Fruit fly (Drosophila melanogaster): Measurements from ENCODE around the gene RpLP1.
A peak's percentile ranks its signal among the peaks of the same experiment; 100 is the strongest.

The RpLP1 gene

DNA sequence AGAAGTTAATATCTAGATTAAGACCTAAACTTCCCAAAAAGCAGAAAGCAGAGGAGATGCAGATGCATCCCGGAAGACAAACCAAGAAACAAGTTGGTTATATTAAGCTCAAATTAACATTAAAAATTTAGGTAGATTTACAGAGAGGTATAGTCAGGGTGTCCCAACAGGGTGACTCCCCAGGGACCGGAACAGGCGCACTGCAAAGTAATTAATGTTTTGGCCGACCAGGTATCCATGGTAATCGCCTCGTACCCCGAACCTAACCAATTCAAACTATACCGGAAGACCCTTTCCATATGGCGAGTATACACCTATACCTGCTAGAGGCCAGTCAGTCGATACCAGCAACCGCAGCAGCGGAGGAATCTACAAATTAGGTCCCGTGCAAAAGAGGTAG, 2.8 kb downstream of the RpLP1 start, which contains the start of gene BBS8:
Gene BBS8, plus strand, starts transcription at position 301 of the 400 bp plus-strand sequence.
- TF ChIP-seq noc (tag; optimal IDR thresholded peaks at IDR 0.05), result no peak

DNA sequence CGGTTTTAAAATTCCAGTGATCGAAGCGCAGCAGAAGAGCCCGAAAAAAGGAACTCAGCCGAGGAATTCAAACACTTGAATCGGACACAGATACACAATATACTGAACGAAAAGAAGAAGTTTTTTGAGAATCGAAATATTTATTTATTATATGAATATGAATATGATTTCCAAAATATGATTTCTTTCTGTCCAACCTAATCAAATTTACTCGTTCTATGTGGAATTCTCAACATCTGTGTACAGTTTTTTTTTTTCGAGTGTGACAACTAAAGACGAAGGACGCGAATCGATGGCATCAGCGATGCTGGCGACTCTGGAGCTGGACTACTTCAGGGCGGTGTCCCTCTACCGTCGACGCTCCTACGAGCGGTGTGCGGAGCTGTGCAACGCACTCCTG, 3.4 kb downstream of the RpLP1 start:
- no peak for TF ChIP-seq noc (tag; optimal IDR thresholded peaks at IDR 0.05)

DNA sequence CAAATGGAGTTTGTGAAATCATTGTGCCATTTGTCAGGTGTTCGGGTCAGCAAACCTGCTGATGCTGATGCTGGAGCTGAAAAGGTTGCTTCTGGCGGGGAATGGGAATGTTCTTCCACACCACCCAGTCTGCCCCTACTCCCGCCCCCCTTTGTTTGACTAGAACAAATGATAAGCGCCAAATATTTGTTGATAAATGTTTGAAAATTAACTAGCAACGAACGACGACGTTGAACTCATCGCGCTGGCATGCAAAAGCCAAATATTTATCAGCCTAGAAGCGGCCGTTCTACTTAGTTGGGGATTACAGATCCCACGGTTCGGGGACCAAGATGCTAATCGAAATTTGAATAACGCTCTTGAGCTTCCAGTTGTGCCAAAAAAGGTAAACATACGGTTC, 5.7 kb downstream of the RpLP1 start:
- no peak for TF ChIP-seq noc (tag; optimal IDR thresholded peaks at IDR 0.05)

DNA sequence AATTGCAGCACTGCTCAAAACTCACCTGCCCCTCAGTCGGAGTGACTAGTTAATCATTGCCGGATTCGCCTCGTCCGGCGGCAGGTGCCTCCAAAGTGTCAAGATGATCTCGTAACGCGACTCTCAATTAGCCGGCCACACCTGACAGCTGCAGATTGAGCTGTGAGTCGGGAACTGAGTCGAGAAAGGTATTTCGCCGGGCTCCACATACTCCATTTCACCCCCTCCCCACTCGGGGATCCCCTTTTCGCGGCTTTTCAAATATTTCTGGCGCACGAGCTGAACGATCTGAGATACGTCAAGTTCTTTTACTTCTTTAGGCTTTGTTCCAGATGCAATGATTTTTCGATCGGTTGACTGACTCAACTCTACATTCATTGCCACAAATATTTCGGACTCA, 6.7 kb downstream of the RpLP1 start:
- no peak for TF ChIP-seq noc (tag; optimal IDR thresholded peaks at IDR 0.05)

DNA sequence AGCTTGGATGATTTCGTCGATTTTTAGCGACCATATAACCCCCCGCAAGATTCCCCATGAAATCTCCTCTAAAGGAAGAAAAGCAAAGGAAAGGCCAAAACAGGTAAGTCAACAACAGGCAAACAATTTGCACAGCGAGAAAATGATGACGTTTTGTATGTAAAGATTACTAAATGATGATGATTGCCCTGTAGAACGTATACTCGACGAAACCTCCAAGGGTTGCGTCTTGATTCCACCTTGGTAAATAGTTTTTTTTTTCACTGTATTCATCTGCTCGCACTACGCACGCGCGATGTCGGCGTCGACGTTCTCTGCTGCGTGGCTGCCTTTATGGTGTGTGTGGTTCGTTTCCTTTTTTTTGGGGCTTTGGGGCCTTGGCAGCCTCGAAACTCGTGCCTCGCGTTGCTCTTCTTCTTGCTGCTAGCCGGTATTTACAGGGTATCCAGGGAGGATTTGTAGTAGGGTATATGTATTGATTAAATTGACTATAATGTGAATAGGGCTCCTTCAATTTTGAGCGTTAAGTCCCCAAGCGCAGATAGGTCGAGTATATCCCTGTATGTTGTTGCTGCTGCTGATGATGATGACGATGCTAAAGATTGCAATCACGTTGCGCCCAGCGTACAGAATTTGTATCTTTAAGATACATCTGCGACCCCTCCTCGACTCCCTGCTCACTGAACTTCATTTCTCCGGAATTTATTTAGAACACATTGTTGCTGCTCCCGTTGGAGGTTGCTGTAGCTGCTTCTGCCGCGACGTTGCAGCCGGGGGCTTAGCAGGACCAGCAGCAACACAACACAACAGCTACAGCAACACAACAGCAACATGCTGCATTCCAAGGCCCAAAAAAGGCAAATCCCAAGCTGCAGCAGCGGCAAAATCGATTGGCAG, 7.8 kb downstream of the RpLP1 start:
- TF ChIP-seq noc (tag; optimal IDR thresholded peaks at IDR 0.05), result no peak

DNA sequence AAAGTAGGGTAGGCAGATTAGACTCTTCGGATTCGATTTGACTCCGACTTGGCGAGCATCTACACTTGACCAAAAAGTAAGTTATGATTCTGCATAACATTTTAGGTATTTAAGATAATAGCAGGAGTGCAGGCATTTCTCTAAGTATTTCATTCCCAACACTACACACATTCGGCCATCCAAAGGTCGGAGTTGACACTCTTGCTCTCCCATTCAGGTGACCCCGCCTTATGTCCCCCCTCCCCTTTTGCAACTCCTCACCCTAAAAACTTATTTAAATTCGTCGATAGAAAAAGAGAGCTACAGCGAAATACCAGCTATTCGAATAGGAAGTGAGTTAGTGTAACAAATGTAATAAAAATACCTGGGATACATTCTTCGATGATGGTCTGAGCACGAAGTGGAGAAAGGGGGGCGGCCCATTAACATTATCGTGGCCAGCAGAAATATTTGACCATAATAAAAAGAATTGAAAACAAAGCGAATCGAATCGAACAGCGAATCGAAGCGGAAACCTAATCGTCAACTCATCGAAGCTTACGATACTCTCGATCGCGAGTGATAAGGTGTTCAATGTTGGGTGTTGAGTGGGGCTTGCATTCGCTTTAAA, 8.7 kb downstream of the RpLP1 start:
- no peak for TF ChIP-seq noc (tag; optimal IDR thresholded peaks at IDR 0.05)

DNA sequence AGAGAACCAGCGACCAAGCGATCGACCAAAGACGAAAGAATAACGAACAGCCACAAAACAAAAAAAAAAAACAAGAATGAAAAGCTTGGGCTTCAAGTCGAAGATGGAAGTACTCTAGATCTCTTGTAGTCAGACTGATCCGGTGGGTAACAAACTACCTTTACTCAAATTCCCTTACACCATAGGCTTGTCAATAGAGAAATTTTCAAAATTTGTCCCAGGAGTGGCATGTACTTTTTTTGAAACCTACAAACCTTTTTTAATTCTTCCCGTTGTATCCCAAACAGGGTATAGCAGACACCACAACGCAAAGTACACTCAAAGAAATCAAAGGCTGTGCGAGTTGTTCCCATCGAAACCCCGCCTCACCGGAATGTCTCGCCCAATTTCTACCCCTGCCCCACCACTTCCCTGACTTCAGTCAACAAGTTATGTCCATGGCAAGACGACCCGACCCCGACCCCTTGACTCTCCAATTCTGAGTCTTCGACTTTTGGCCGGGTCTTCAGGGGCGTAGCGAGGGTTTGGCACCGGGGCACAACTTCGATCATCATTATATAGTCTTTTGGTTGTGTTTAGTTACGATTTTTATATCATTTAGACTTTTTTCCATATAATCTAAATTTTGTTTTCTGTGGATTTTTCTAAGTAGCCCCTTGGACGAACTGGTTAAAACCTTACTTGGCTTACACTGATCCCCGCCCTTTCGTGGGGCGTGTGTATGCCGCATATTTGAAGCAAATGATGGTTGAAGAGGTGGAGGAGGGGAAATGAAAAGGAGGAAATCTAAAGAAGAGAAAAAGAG, 10.1 kb downstream of the RpLP1 start:
- TF ChIP-seq noc (tag; optimal IDR thresholded peaks at IDR 0.05), result peak; percentile 35

DNA sequence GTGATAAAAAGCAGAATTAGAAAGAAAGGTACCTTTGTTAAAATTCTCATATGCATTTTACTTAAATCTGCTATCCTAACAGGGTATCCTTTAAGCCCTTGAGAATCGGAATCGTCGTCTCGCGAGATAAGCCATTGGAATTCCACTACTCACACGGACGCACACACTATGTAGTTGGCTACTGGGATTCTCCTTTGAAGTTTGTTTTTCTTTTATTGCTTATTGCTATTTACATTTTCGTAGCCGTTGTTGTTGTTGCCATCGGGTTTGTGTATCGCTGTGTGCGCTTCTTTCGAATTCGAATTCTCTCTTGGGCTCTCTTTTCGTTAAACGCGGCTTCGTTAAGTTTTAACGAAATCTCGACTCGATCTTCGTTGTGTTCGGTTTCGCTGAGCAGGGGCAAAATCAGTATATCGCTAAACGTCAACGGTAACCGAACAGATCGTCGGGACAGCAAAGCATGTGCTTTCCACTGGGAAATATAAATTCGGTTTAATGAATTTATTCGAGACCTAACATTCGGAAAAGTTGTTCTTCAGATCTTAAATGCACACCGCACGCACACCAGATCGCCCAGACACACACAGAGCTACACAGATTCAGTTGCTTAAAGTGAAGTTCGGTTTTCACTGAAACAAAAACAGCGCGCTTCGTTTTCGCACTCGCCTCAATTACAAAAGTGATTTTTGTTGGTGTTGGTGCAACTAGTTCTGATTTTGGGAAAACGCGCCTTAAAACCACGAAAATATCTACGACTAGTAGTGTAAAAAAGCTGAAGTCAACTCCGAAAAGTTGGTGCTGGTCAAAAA, 11.3 kb downstream of the RpLP1 start, which contains the start of gene ex:
Gene ex, plus strand, starts transcription at position 408 of the 809 bp plus-strand sequence.
- TF ChIP-seq noc (tag; optimal IDR thresholded peaks at IDR 0.05), result no peak

DNA sequence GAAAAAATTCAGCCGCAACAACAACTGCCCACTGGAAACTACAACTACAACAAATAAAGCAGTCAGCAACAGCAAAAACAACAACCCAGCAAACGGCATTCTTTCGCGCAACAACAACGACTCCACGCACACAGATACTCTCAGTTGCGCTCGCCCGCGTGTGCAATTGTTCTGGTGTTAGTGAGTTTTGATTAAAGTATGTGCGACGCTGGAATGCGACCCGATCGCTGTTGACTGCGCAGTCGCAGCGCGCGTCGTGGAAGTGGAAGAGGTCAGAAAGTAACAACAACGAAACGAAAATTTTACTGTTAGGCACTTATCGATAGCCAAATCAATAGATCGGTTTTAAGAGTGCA, 11.9 kb downstream of the RpLP1 start:
- no peak for TF ChIP-seq noc (tag; optimal IDR thresholded peaks at IDR 0.05)

DNA sequence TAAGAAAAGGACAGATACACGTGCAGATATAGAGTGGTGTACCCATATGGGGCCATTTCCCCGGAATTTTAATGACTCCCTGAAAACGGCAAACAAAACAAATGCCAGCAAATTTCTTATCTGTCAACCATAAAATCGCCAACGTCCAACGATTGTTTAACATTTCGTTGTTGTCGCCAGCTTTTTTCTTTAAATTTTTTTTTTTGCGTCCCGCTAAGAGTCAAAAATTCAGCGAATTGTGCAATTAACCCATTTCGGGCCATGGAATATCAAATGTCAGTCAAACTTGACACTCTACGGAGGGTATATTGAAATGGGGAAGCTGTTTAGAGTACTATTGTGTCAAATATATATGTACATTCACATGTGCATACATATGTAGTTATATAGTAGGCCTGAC, 12.4 kb downstream of the RpLP1 start:
- no peak for TF ChIP-seq noc (tag; optimal IDR thresholded peaks at IDR 0.05)

DNA sequence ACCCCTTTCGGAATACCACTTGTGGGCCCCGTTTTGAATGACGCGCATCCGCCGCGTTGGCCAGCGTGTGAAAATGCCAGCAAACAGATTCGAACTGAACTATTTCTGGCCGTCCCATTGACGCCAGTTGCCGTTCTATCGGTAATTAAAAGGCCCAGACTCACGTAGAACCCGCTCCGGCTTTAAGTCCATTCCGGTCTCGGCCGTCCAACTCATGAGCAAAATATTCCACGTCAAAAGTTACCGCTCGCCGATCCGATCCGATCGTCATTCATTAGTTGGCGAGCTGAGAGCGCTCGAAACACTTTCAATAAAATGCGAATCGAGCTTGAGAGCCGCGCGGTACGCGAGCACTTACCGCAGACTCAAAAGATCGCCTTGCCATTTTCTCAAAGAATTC, 14.7 kb downstream of the RpLP1 start:
- no peak for TF ChIP-seq noc (tag; optimal IDR thresholded peaks at IDR 0.05)

DNA sequence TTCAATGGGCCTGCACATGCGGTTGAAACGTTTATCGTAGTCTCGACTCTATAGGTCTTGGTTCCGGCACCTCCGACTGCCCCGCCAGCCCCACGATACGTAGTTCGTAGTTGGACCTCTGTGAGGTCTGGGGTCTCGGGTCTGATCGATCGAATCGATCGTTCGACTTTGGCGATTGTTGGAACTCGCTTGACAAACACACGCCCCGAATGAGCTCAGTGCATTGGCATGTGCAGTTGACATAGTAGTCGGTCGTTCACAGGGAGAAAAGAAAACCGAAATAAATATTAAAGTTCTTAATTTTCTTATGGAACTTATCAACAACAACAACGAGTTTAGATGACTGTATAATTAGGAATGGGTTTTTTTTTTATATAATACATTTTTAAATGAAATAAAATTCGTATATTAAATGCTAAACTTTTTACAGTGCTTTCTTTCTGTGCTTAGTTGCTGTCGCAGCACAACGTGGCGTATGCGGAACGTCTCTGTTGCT, 15.6 kb downstream of the RpLP1 start:
- no peak for TF ChIP-seq noc (tag; optimal IDR thresholded peaks at IDR 0.05)

DNA sequence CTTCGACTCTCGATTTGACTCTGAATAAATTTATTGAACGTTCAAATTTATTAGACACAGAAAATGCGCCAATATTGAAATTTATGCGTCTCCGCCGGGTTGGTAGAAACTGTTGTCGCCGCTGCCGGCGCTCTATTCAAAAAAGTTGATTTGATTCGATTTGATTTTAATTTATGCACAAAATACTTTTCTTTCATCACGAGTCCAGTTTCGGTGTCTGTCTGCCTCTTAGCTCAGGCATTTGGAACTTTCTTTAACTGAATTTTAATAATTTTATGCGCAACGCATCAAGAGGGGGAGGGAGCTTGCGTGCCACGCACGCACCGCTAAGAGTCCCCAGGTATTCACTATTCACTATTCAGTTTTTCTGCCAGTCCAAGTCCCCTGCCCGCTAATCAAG, 17.7 kb downstream of the RpLP1 start:
- no peak for TF ChIP-seq noc (tag; optimal IDR thresholded peaks at IDR 0.05)

DNA sequence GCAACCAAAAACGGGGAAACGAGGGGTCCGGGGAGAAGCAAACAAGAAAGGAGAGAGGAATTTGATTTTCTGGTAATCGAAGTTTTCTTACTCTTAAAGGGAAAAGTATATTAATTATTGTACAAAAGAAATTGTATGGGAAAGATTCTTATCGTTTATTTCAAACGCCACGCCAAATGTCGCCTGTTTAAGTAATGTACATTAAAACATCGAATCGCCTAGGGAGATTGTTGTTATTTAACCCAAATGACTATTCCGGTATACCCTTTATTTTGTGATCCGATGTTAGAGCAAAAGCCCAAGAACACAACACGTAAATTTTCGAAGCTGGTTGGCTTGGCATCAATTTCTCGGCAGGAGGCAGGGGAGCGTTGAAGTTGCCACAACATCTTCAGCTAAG, 19.6 kb downstream of the RpLP1 start:
- TF ChIP-seq noc (tag; optimal IDR thresholded peaks at IDR 0.05), result no peak

DNA sequence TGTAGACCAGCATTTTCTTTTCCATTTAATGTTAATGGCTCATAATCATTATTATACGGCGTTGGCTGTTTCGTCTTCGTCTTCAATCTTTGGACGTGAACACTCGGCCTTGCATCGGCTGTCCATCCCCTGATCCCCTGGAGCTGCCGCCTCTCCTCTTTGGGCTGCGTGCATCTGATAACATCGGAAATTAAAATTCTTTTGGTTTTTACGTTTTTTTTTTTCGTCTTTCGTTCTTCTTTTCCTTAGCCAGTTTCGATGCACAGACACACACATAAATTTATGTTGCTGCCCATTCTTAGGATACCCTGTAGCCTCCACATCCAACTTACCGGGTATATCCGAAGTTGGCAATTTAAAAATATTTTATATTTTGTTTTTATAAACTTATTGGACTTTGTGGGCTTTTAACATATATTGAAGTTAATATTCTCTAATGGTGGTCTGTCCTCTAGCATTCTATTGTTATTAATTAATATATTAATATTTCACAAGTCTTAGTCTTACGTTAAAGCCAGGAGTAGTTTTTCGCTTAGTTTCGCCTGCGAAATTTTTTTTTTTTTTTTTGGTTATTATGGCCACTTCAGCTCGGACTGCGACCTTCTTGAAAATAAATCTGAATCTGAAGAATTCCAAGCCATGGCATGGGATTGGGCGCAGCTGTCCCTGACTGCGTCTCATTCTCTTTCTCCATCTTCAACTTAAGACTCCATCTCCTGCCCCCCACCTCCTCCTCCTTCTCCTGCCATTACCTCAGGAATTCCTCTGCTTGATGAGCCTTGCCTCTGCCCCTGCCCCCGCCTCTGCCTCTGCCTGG, 21.1 kb downstream of the RpLP1 start:
- TF ChIP-seq noc (tag; optimal IDR thresholded peaks at IDR 0.05), result no peak

Measured in whole organism, larva.